Fruit fly (Drosophila melanogaster): ENCODE measurements around the gene DCX-EMAP.

DCX-EMAP gene

dm6 chr3L:14986984-14987896 lies 83.6 kb downstream of the DCX-EMAP start (continued):
- peak; percentile 80 for TF ChIP-seq sens (GFP tag)
- no peak for TF ChIP-seq org-1 (GFP tag; optimal IDR thresholded peaks at IDR 0.05)
- no peak for TF ChIP-seq CG8765 (GFP tag; IDR thresholded peaks at IDR 0.05)
- TF ChIP-seq CG9817 (tag; optimal IDR thresholded peaks at IDR 0.05) = no peak
- TF ChIP-seq CG14965 (GFP tag; optimal IDR thresholded peaks at IDR 0.05; ENCODE audit: borderline replicate concordance) = no peak
- no peak for TF ChIP-seq fd64A (GFP tag; optimal IDR thresholded peaks at IDR 0.05)
- TF ChIP-seq zf30C (GFP tag; optimal IDR thresholded peaks at IDR 0.05) = no peak
- TF ChIP-seq CG10147 (GFP tag; optimal IDR thresholded peaks at IDR 0.05) = no peak
- TF ChIP-seq CG34422 (GFP tag; IDR thresholded peaks at IDR 0.05) = peak; percentile 44; the same call in 1 of the 3 replicates
- TF ChIP-seq CG10543 (GFP tag; optimal IDR thresholded peaks at IDR 0.05) = peak; percentile 35
- TF ChIP-seq CG10462 (GFP tag; optimal IDR thresholded peaks at IDR 0.05) = no peak
- TF ChIP-seq Xbp1 (GFP tag; optimal IDR thresholded peaks at IDR 0.05) = no peak
- TF ChIP-seq zfh2 (GFP tag; optimal IDR thresholded peaks at IDR 0.05) = no peak
- 0 out of 2 replicates have a peak, but pooled peaks have one; percentile 18 for TF ChIP-seq sna (GFP tag; IDR thresholded peaks at IDR 0.05; ENCODE audit: partially characterized antibody)
- no peak for TF ChIP-seq CG15073 (GFP tag; optimal IDR thresholded peaks at IDR 0.05)
- no peak for TF ChIP-seq HmgZ (tag; optimal IDR thresholded peaks at IDR 0.05)
- peak; percentile 39 for TF ChIP-seq twi (tag; optimal IDR thresholded peaks at IDR 0.05)
- TF ChIP-seq cg (GFP tag; optimal IDR thresholded peaks at IDR 0.05) = no peak
- no peak for TF ChIP-seq Mes4 (GFP tag; optimal IDR thresholded peaks at IDR 0.05)
- TF ChIP-seq sqz (GFP tag; optimal IDR thresholded peaks at IDR 0.05) = peak; percentile 34
- TF ChIP-seq CTCF (GFP tag; optimal IDR thresholded peaks at IDR 0.05) = no peak
- TF ChIP-seq chif (GFP tag; optimal IDR thresholded peaks at IDR 0.05) = no peak
- TF ChIP-seq CG2129 (GFP tag; IDR thresholded peaks at IDR 0.05; ENCODE audit: partially characterized antibody) = no peak
- no peak for TF ChIP-seq ems (GFP tag; optimal IDR thresholded peaks at IDR 0.05)
- TF ChIP-seq CG6254 (GFP tag; optimal IDR thresholded peaks at IDR 0.05) = no peak
- no peak for TF ChIP-seq fd3F (GFP tag; optimal IDR thresholded peaks at IDR 0.05)
- no peak for TF ChIP-seq repo (GFP tag; optimal IDR thresholded peaks at IDR 0.05)
- TF ChIP-seq gro (GFP tag; optimal IDR thresholded peaks at IDR 0.05) = no peak
- no peak for TF ChIP-seq Drgx (GFP tag; IDR thresholded peaks at IDR 0.05)
- no peak for TF ChIP-seq Xrp1 (GFP tag; IDR thresholded peaks at IDR 0.05)
- TF ChIP-seq Nf-YB (GFP tag; optimal IDR thresholded peaks at IDR 0.05) = no peak
- TF ChIP-seq grau (tag; optimal IDR thresholded peaks at IDR 0.05) = no peak
- TF ChIP-seq CG12942 (GFP tag; optimal IDR thresholded peaks at IDR 0.05) = no peak
- no peak for TF ChIP-seq Ptx1 (GFP tag; IDR thresholded peaks at IDR 0.05)
- peak in 1 of 2 experiments; percentile 83 for TF ChIP-seq Hr78 (GFP tag; optimal IDR thresholded peaks at IDR 0.05)
- TF ChIP-seq sisA (GFP tag; IDR thresholded peaks at IDR 0.05) = no peak
- TF ChIP-seq knrl (GFP tag; IDR thresholded peaks at IDR 0.05; ENCODE audit: partially characterized antibody) = no peak
- no peak for TF ChIP-seq CG17328 (GFP tag; IDR thresholded peaks at IDR 0.05)
- TF ChIP-seq CG17359 (tag; optimal IDR thresholded peaks at IDR 0.05) = no peak
- no peak for TF ChIP-seq sens-2 (GFP tag; IDR thresholded peaks at IDR 0.05)
- no peak for TF ChIP-seq YL-1 (GFP tag; optimal IDR thresholded peaks at IDR 0.05)
- no peak for TF ChIP-seq CG15514 (GFP tag; optimal IDR thresholded peaks at IDR 0.05)
- TF ChIP-seq CG18619 (GFP tag; optimal IDR thresholded peaks at IDR 0.05) = no peak
- no peak for TF ChIP-seq hkb (optimal IDR thresholded peaks at IDR 0.05)
- no peak for TF ChIP-seq hkb (GFP tag; IDR thresholded peaks at IDR 0.05)
- 0 out of 4 replicates have a peak, but pooled peaks have one; percentile 69 for TF ChIP-seq chinmo (GFP tag; IDR thresholded peaks at IDR 0.05; ENCODE audit: partially characterized antibody)
- TF ChIP-seq tx (GFP tag; optimal IDR thresholded peaks at IDR 0.05) = no peak
- TF ChIP-seq CG8924 (tag; optimal IDR thresholded peaks at IDR 0.05) = no peak
- no peak for TF ChIP-seq CG8478 (optimal IDR thresholded peaks at IDR 0.05)
- TF ChIP-seq CrebB (tag; optimal IDR thresholded peaks at IDR 0.05) = no peak
